Fruit fly (Drosophila melanogaster) whole organism, pupa: ENCODE results near the gene CG7772.

ENCODE experiments used
- CG10348 ChIP-seq: fragments of 200-800 bp; sonication (Bioruptor generic); IDR thresholded peaks from 2 replicates; pipeline ENCODE4 v1.3.6; 2022; ENCODE audit warnings: missing biosample characterization, missing genetic modification characterization
- CG12605 ChIP-seq: fragments of 200-800 bp; sonication (Bioruptor generic); IDR thresholded peaks from 2 replicates; pipeline ENCODE4 v1.3.6; 2022; ENCODE audit warnings: missing biosample characterization, missing genetic modification characterization
- CG13204 ChIP-seq: fragments of 200-800 bp; sonication (Bioruptor generic); optimal IDR thresholded peaks from 2 replicates; lab custom pipeline; 2018; ENCODE audit warnings: missing biosample characterization, mild to moderate bottlenecking, missing genetic modification characterization, moderate library complexity
- CG14655 ChIP-seq: fragments of 200-800 bp; sonication (Bioruptor generic); optimal IDR thresholded peaks from 3 replicates; lab custom pipeline; 2017; ENCODE audit warnings: mild to moderate bottlenecking, missing biosample characterization, missing genetic modification reagents, missing genetic modification characterization
- CG15710 ChIP-seq: fragments of 200-800 bp; sonication (Bioruptor generic); optimal IDR thresholded peaks from 2 replicates; lab custom pipeline; 2018; ENCODE audit warnings: missing biosample characterization, mild to moderate bottlenecking, missing genetic modification characterization, moderate library complexity
- CG17806 ChIP-seq: fragments of 200-800 bp; sonication (Bioruptor generic); optimal IDR thresholded peaks from 2 replicates; lab custom pipeline; 2018; ENCODE audit warnings: missing biosample characterization, mild to moderate bottlenecking, missing genetic modification characterization, moderate library complexity
- CG32121 ChIP-seq: fragments of 200-800 bp; sonication (Bioruptor generic); IDR thresholded peaks from 2 replicates; pipeline ENCODE4 v1.3.6; 2022; ENCODE audit warnings: missing biosample characterization, missing genetic modification characterization
- CG34367 ChIP-seq: fragments of 200-800 bp; sonication (Bioruptor generic); optimal IDR thresholded peaks from 2 replicates; lab custom pipeline; 2018; ENCODE audit warnings: missing biosample characterization, mild to moderate bottlenecking, missing genetic modification characterization
- CG4496 ChIP-seq: fragments of 200-800 bp; sonication (Bioruptor generic); IDR thresholded peaks from 3 replicates; pipeline ENCODE4 v1.3.6; 2022; ENCODE audit warnings: missing biosample characterization, missing genetic modification characterization
- CG8159 ChIP-seq: fragments of 200-800 bp; sonication (Bioruptor generic); optimal IDR thresholded peaks from 3 replicates; lab custom pipeline; 2018; ENCODE audit warnings: missing biosample characterization, mild to moderate bottlenecking, missing genetic modification characterization, moderate library complexity
- CG8301 ChIP-seq: fragments of 200-800 bp; sonication (Bioruptor generic); optimal IDR thresholded peaks from 2 replicates; lab custom pipeline; 2018; ENCODE audit warnings: missing biosample characterization, mild to moderate bottlenecking, missing genetic modification characterization
- CG9948 ChIP-seq: fragments of 200-800 bp; sonication (Bioruptor generic); optimal IDR thresholded peaks from 2 replicates; lab custom pipeline; 2018; ENCODE audit warnings: missing biosample characterization, mild to moderate bottlenecking, missing genetic modification characterization, moderate library complexity
- D1 ChIP-seq: fragments of 200-800 bp; sonication (Bioruptor generic); optimal IDR thresholded peaks from 2 replicates; lab custom pipeline; 2018; ENCODE audit warnings: missing biosample characterization, mild to moderate bottlenecking, missing genetic modification characterization, moderate library complexity
- EcR ChIP-seq: fragments of 200-800 bp; sonication (Bioruptor generic); optimal IDR thresholded peaks from 3 replicates; lab custom pipeline; 2019; ENCODE audit warnings: missing biosample characterization, missing genetic modification characterization, mild to moderate bottlenecking, moderate library complexity, missing genetic modification reagents
- Ets98B ChIP-seq: fragments of 200-800 bp; sonication (Bioruptor generic); IDR thresholded peaks from 2 replicates; pipeline ENCODE4 v1.3.6; 2022; ENCODE audit warnings: missing biosample characterization, missing genetic modification characterization
- Pif1A ChIP-seq: fragments of 200-800 bp; sonication (Bioruptor generic); optimal IDR thresholded peaks from 3 replicates; lab custom pipeline; 2016; ENCODE audit warnings: missing biosample characterization, missing genetic modification characterization
- Pif1B ChIP-seq: fragments of 200-800 bp; sonication (Bioruptor generic); optimal IDR thresholded peaks from 3 replicates; lab custom pipeline; 2016; ENCODE audit warnings: missing biosample characterization, missing genetic modification characterization
- Snoo ChIP-seq: fragments of 200-800 bp; sonication (Bioruptor generic); optimal IDR thresholded peaks from 3 replicates; lab custom pipeline; 2017; ENCODE audit warnings: missing biosample characterization, mild to moderate bottlenecking, missing genetic modification characterization, inconsistent platforms
- fd96Ca ChIP-seq: fragments of 200-800 bp; sonication (Bioruptor generic); IDR thresholded peaks from 3 replicates; pipeline ENCODE4 v1.3.6; 2022; ENCODE audit warnings: missing biosample characterization, missing genetic modification characterization
- gl ChIP-seq: fragments of 200-800 bp; sonication (Bioruptor generic); optimal IDR thresholded peaks from 2 replicates; lab custom pipeline; 2018; ENCODE audit warnings: missing biosample characterization, mild to moderate bottlenecking, missing genetic modification characterization
- rn ChIP-seq: fragments of 200-800 bp; sonication (Bioruptor generic); IDR thresholded peaks from 2 replicates; pipeline ENCODE4 v1.3.6; 2022; ENCODE audit warnings: missing biosample characterization, missing genetic modification characterization

The CG7772 gene

DNA sequence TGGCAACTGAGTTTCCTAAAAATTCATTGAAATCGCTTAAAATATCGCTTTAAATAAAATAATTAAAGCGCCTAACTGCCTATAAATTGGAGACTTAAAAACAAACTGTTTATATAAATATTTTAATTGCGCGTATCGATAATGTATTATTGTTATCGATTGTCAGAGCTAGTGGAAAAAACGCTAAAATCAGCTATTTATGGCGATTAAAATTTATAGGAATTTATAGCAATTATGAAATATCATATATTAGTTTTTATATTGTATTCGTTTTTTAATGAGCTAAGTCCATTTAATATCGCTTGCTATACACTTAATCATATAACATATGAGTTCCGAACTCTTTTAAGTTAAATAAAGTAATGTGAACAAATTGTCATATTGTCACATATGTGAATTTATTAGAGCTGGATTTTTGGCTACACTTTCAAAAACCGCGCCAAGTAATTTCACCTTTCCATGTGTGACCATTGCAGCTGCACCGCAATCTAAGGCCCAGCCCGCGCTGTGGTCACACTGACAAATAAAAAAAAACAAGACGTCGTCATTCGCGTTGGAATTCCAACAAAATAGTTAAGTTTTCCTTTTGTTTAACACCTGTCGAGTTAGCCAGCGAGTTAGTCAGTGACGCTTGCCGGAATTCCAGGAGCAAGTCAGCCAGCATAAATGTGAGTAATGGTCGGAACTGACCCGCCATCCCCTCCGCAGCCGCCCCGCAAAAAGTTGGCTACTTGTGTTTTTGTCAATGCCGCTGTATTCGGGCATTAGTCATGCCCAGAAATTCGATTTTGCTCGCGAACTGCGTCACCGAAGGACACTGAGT, at the start of gene CG7772, which contains the start of gene Vps4:
Gene CG7772 (minus strand): TSS at position 78 of the 823 bp plus-strand sequence.
Gene Vps4 (plus strand): TSS at position 509 of the 823 bp plus-strand sequence.
- TF ChIP-seq CG32121 (GFP tag; lab: Robert Waterston, UW), result no peak
- TF ChIP-seq EcR (GFP tag; lab: Kevin White, UChicago), result no peak
- no peak for TF ChIP-seq fd96Ca (GFP tag; lab: Robert Waterston, UW)
- no peak for TF ChIP-seq CG17806 (tag; lab: Kevin White, UChicago)
- no peak for TF ChIP-seq Snoo
- TF ChIP-seq Pif1A (GFP tag; lab: Kevin White, UChicago), result no peak
- no peak for TF ChIP-seq CG14655 (GFP tag; lab: Kevin White, UChicago)
- TF ChIP-seq rn (GFP tag; lab: Robert Waterston, UW), result no peak
- no peak for TF ChIP-seq CG34367 (tag; lab: Kevin White, UChicago)
- no peak for TF ChIP-seq gl (tag; lab: Kevin White, UChicago)
- no peak for TF ChIP-seq Ets98B (GFP tag; lab: Robert Waterston, UW)
- TF ChIP-seq, all 21 proteins: peak for 0

DNA sequence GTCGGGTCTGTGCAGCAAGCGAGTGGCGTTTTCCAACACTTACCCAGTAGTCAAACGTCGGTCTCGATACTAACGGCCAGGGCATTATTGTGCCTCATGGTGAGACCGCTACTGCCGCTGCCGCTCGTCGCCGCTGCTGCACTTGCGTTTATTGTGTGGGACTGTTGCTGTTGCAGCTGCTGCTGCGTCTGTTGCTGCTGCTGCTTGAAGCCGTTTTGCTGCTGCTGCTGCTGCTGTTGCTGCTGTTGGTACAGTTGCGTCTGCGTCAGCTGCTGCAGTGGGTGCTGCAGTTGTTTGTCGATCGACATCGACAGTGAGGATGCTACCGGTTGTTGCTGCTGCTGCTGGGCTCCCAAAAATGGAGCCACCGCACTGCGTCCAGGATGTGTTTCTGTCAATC, 33.6 kb upstream of the CG7772 start:
- TF ChIP-seq CG15710 (tag; lab: Kevin White, UChicago) (no peak), CG4496 (no peak), CG8159 (tag; lab: Kevin White, UChicago) (no peak), D1 (tag; lab: Kevin White, UChicago) (no peak)

DNA sequence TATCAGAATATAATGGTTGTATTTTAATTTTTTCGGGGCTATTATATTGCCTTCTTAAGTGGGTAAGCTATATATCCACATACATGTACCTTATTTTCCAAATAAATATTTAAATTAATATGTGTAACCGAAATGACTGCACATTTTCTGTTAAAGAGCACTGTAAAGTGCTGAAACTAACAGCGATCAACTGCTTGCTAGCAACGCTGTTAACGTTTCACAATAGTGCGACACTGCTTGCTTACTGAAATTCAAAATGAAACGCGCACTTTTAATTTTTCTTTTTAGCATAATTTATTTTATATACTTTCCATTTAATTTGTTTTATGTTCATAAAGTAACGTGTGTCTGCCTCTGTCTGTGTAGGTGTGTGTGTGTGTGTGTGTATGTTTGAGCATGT, 17.0 kb upstream of the CG7772 start:
- TF ChIP-seq CG8159 (tag; lab: Kevin White, UChicago) (no peak), rn (GFP tag; lab: Robert Waterston, UW) (no peak), CG15710 (tag; lab: Kevin White, UChicago) (no peak), CG10348 (no peak), CG9948 (tag; lab: Kevin White, UChicago) (no peak), Pif1A (GFP tag; lab: Kevin White, UChicago) (no peak), CG17806 (tag; lab: Kevin White, UChicago) (no peak), D1 (tag; lab: Kevin White, UChicago) (no peak), CG14655 (GFP tag; lab: Kevin White, UChicago) (no peak), Pif1B (GFP tag; lab: Kevin White, UChicago) (no peak), CG34367 (tag; lab: Kevin White, UChicago) (no peak), CG32121 (GFP tag; lab: Robert Waterston, UW) (no peak), Ets98B (GFP tag; lab: Robert Waterston, UW) (no peak), Snoo (no peak), CG13204 (GFP tag; lab: Kevin White, UChicago) (no peak), CG4496 (no peak), fd96Ca (GFP tag; lab: Robert Waterston, UW) (no peak)

DNA sequence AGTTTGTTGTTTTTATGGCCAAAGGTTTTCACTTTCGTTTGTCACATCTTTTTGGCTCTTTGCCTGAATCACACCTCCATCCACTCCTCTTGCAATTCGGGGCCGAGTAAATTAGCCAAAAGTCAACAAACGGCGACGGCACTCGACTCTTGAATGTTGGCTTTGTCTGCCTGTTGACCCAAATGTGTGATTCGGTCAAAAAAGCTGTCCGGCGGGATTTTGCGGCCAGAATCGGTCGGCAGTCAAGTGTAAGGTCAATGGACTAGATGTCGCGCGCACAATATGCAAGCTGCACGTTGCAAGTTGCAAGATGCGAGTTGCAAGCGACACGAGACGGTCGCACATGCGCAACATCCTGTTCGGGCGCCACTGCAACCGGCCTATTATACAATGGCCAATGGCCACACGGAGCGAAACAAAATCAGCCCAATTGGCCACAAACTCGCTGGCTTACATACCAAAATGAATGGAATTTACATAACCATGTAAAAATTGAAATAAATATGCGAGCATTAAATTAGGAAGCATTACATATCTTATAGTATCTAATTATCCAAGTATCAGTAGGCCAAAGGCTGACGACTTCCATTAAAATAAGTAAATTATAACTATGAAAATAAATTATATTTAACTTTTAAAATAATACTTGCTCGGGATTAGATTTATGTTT, 10.6 kb upstream of the CG7772 start:
- TF ChIP-seq CG8301 (tag; lab: Kevin White, UChicago) (peak; percentile 39), CG17806 (tag; lab: Kevin White, UChicago) (peak; percentile 2), CG13204 (GFP tag; lab: Kevin White, UChicago) (no peak), CG34367 (tag; lab: Kevin White, UChicago) (no peak), CG8159 (tag; lab: Kevin White, UChicago) (peak; percentile 18), CG15710 (tag; lab: Kevin White, UChicago) (no peak), EcR (GFP tag; lab: Kevin White, UChicago) (peak; percentile 68), CG4496 (0 out of 3 replicates have a peak, but pooled peaks have one; percentile 15), CG9948 (tag; lab: Kevin White, UChicago) (no peak), CG14655 (GFP tag; lab: Kevin White, UChicago) (peak; percentile 64)

DNA sequence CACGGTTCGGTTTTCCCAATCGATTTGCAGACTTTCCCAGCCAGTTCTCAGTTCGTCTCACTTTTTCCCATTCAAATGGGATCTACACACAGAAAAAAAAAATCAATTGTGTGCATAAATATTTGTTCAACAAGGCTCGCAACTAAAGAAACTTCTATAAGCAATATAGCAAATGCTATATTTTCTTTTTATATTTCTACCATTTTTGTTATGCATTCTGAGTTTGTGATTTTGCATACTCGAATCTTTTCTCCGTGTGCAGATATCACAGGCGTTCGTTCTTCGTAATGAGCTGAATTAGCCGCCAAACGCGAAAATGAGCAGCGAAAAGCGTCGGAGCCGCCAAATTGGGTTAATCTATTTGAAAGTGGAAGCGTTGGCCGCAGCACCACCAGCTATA, 8.9 kb upstream of the CG7772 start:
- TF ChIP-seq CG4496 (peak; percentile 58; the same call in 2 of the 3 replicates), CG14655 (GFP tag; lab: Kevin White, UChicago) (peak; percentile 32), fd96Ca (GFP tag; lab: Robert Waterston, UW) (peak; percentile 44; the same call in 1 of the 3 replicates), Ets98B (GFP tag; lab: Robert Waterston, UW) (peak; percentile 56; the same call in 1 of the 2 replicates), CG8301 (tag; lab: Kevin White, UChicago) (peak; percentile 21), EcR (GFP tag; lab: Kevin White, UChicago) (no peak)

DNA sequence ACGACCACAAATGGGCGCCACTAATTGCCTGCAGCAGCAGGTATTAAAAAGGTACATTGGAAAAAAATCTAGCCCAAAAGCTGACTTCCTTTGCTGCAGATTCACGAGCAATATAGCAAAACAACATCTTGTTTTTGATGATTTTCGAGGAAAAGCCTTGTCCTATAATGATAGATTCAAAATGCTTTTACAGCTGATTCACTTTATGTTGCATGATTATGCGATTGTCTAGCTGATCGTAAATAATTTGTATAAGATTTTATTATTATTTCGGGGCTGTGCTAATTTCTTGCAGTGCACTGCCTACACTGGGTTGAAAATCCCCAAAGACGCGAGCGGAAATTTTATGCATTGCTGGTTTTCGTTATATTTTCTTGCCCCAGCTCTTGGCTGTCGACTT, 7.4 kb upstream of the CG7772 start:
- TF ChIP-seq CG9948 (tag; lab: Kevin White, UChicago), result peak; percentile 20
- 0 out of 2 replicates have a peak, but pooled peaks have one; percentile 11 for TF ChIP-seq Ets98B (GFP tag; lab: Robert Waterston, UW)
- TF ChIP-seq CG34367 (tag; lab: Kevin White, UChicago), result no peak
- TF ChIP-seq CG15710 (tag; lab: Kevin White, UChicago), result no peak
- TF ChIP-seq CG32121 (GFP tag; lab: Robert Waterston, UW), result peak; percentile 46; the same call in 1 of the 2 replicates
- no peak for TF ChIP-seq CG13204 (GFP tag; lab: Kevin White, UChicago)
- TF ChIP-seq CG10348, result peak; percentile 46; the same call in 1 of the 2 replicates
- peak; percentile 57; the same call in 1 of the 3 replicates for TF ChIP-seq fd96Ca (GFP tag; lab: Robert Waterston, UW)
- TF ChIP-seq D1 (tag; lab: Kevin White, UChicago), result no peak
- peak; percentile 17 for TF ChIP-seq Pif1B (GFP tag; lab: Kevin White, UChicago)
- TF ChIP-seq CG8159 (tag; lab: Kevin White, UChicago), result no peak
- no peak for TF ChIP-seq CG12605 (GFP tag; lab: Robert Waterston, UW)
- TF ChIP-seq Snoo, result no peak
- TF ChIP-seq rn (GFP tag; lab: Robert Waterston, UW), result 0 out of 2 replicates have a peak, but pooled peaks have one; percentile 15
- no peak for TF ChIP-seq gl (tag; lab: Kevin White, UChicago)
- TF ChIP-seq CG8301 (tag; lab: Kevin White, UChicago), result peak; percentile 55
- TF ChIP-seq Pif1A (GFP tag; lab: Kevin White, UChicago), result peak; percentile 24
- TF ChIP-seq CG14655 (GFP tag; lab: Kevin White, UChicago), result peak; percentile 71
- peak; percentile 52; the same call in 1 of the 3 replicates for TF ChIP-seq CG4496
